Worm (Caenorhabditis elegans): ENCODE data around the gene Y39A1A.16.

ce11 chrIII:10631870-10632509 is 47.1 kb upstream of the Y39A1A.16 start:
- TF ChIP-seq flt-1 (GFP tag; IDR thresholded peaks at IDR 0.05) (no peak), cog-1 (tag; optimal IDR thresholded peaks at IDR 0.05) (no peak), med-1 (GFP tag; optimal IDR thresholded peaks at IDR 0.05; ENCODE audit: insufficient read depth) (no peak), ztf-29 (GFP tag; IDR thresholded peaks at IDR 0.05) (no peak), tab-1 (GFP tag; IDR thresholded peaks at IDR 0.05) (no peak)

Data from whole organism, midembryonic.